Worm (Caenorhabditis elegans) whole organism, L1 larva: ENCODE data around the gene C05B5.5.
A peak's percentile ranks its signal among the peaks of the same experiment; 100 is the strongest.

ENCODE experiments used
- F16B12.6 ChIP-seq: fragments of 150-350 bp; optimal IDR thresholded peaks from 2 replicates; lab custom pipeline; 2014; ENCODE audit warnings: missing biosample characterization, missing genetic modification characterization
- aha-1 ChIP-seq: fragments of 150-350 bp; optimal IDR thresholded peaks from 2 replicates; lab custom pipeline; 2014; ENCODE audit warnings: missing biosample characterization, missing genetic modification characterization
- alr-1 ChIP-seq: fragments of 200-800 bp; sonication (Bioruptor generic); optimal IDR thresholded peaks from 2 replicates; lab custom pipeline; 2018; ENCODE audit warnings: borderline replicate concordance, mild to moderate bottlenecking, missing genetic modification characterization, missing compliant biosample characterization
- aly-2 ChIP-seq: fragments of 150-350 bp; optimal IDR thresholded peaks from 2 replicates; lab custom pipeline; 2014; ENCODE audit warnings: missing biosample characterization, missing genetic modification characterization
- ama-1 ChIP-seq: fragments of 150-350 bp; optimal IDR thresholded peaks from 2 replicates; lab custom pipeline; 2014
- ceh-63 ChIP-seq: fragments of 200-800 bp; sonication (Bioruptor generic); optimal IDR thresholded peaks from 2 replicates; lab custom pipeline; 2018; ENCODE audit warnings: mild to moderate bottlenecking, missing genetic modification characterization, missing compliant biosample characterization
- ceh-8 ChIP-seq: fragments of 200-800 bp; sonication (Bioruptor generic); optimal IDR thresholded peaks from 2 replicates; lab custom pipeline; 2018; ENCODE audit warnings: mild to moderate bottlenecking, missing genetic modification characterization, moderate library complexity, missing compliant biosample characterization
- ceh-82 ChIP-seq, 3 experiments: fragments of 150-350 bp in 1 of 3; sonication (generic microtip) in 2 of 3; optimal IDR thresholded peaks; 2 replicates each; lab custom pipeline; 2014 to 2017; ENCODE audit warnings: missing biosample characterization in 3 of 3, missing genetic modification characterization in 3 of 3
- ceh-88 ChIP-seq: fragments of 200-800 bp; sonication (Bioruptor generic); IDR thresholded peaks from 2 replicates; pipeline ENCODE4 v1.3.6; 2022; ENCODE audit warnings: missing genetic modification characterization, missing compliant biosample characterization
- ceh-90 ChIP-seq: sonication (generic microtip); optimal IDR thresholded peaks from 2 replicates; lab custom pipeline; 2016; ENCODE audit warnings: missing genetic modification characterization, missing compliant biosample characterization
- ces-1 ChIP-seq: fragments of 150-350 bp; optimal IDR thresholded peaks from 2 replicates; lab custom pipeline; 2014; ENCODE audit warnings: missing biosample characterization, missing genetic modification reagents, missing genetic modification characterization
- efl-1 ChIP-seq, 4 experiments: fragments of 150-350 bp; optimal IDR thresholded peaks in 3 of 4; peaks in 1 of 4; 1 replicate in 1 of 4; 2 replicates in 3 of 4; lab custom pipeline; 2014; ENCODE audit warnings: missing biosample characterization in 2 of 4, missing genetic modification characterization in 2 of 4, missing genetic modification reagents in 2 of 4
- efl-3 ChIP-seq: fragments of 200-800 bp; sonication (Bioruptor generic); optimal IDR thresholded peaks from 2 replicates; lab custom pipeline; 2018; ENCODE audit warnings: mild to moderate bottlenecking, missing genetic modification characterization, missing compliant biosample characterization
- elt-2 ChIP-seq: sonication (generic microtip); optimal IDR thresholded peaks from 2 replicates; lab custom pipeline; 2016; ENCODE audit warnings: missing genetic modification characterization, mild to moderate bottlenecking, inconsistent platforms, missing compliant biosample characterization, missing genetic modification reagents
- elt-3 ChIP-seq, 6 experiments: fragments of 150-350 bp in 1 of 6; sonication (generic microtip); optimal IDR thresholded peaks; 2 replicates each; lab custom pipeline; 2017 to 2018; ENCODE audit warnings: missing biosample characterization in 6 of 6, missing genetic modification characterization in 6 of 6, inconsistent platforms in 1 of 6
- fkh-4 ChIP-seq: sonication (generic microtip); optimal IDR thresholded peaks from 2 replicates; lab custom pipeline; 2016; ENCODE audit warnings: missing compliant biosample characterization, missing genetic modification characterization, borderline replicate concordance
- fkh-8 ChIP-seq: sonication (generic microtip); optimal IDR thresholded peaks from 2 replicates; lab custom pipeline; 2016; ENCODE audit warnings: mild to moderate bottlenecking, missing genetic modification characterization, missing compliant biosample characterization
- grh-1 ChIP-seq: fragments of 200-800 bp; sonication (Bioruptor generic); IDR thresholded peaks from 2 replicates; pipeline ENCODE4 v1.3.6; 2022; ENCODE audit warnings: missing genetic modification reagents, missing genetic modification characterization, missing compliant biosample characterization
- hlh-17 ChIP-seq: fragments of 200-800 bp; sonication (Bioruptor generic); optimal IDR thresholded peaks from 2 replicates; lab custom pipeline; 2018; ENCODE audit warnings: missing genetic modification characterization, mild to moderate bottlenecking, missing compliant biosample characterization, moderate library complexity, borderline replicate concordance
- irx-1 ChIP-seq: sonication (generic microtip); optimal IDR thresholded peaks from 2 replicates; lab custom pipeline; 2016; ENCODE audit warnings: missing genetic modification characterization, missing compliant biosample characterization
- isw-1 ChIP-seq: fragments of 200-800 bp; sonication (Bioruptor generic); IDR thresholded peaks from 2 replicates; pipeline ENCODE4 v1.3.6; 2022; ENCODE audit warnings: missing genetic modification characterization, missing compliant biosample characterization
- jun-1 ChIP-seq: fragments of 150-350 bp; optimal IDR thresholded peaks from 2 replicates; lab custom pipeline; 2014; ENCODE audit warnings: missing biosample characterization, missing genetic modification reagents, missing genetic modification characterization
- lin-13 ChIP-seq: fragments of 150-350 bp; optimal IDR thresholded peaks from 2 replicates; lab custom pipeline; 2014; ENCODE audit warnings: missing biosample characterization, missing genetic modification reagents, missing genetic modification characterization
- lin-14 ChIP-seq: fragments of 200-800 bp; sonication (Bioruptor generic); optimal IDR thresholded peaks from 2 replicates; lab custom pipeline; 2018; ENCODE audit warnings: mild to moderate bottlenecking, missing genetic modification characterization, moderate library complexity, missing compliant biosample characterization
- lin-35 ChIP-seq, 2 experiments: fragments of 150-350 bp; optimal IDR thresholded peaks; 2 replicates each; lab custom pipeline; 2014; ENCODE audit warnings: missing biosample characterization in 2 of 2, missing genetic modification characterization in 2 of 2, missing genetic modification reagents in 2 of 2
- lin-39 ChIP-seq: fragments of 150-350 bp; optimal IDR thresholded peaks from 2 replicates; lab custom pipeline; 2014; ENCODE audit warnings: missing biosample characterization, missing genetic modification reagents, missing genetic modification characterization
- lir-3 ChIP-seq: sonication (generic microtip); optimal IDR thresholded peaks from 2 replicates; lab custom pipeline; 2016; ENCODE audit warnings: mild to moderate bottlenecking, missing genetic modification characterization, moderate library complexity, missing compliant biosample characterization; ENCODE audit not compliant: poor library complexity
- lsy-2 ChIP-seq, 2 experiments: fragments of 150-350 bp; optimal IDR thresholded peaks; 2 replicates each; lab custom pipeline; 2014; ENCODE audit warnings: missing biosample characterization in 2 of 2, missing genetic modification characterization in 2 of 2
- mdl-1 ChIP-seq, 2 experiments: fragments of 150-350 bp; optimal IDR thresholded peaks; 2 replicates each; lab custom pipeline; 2014 to 2017; ENCODE audit warnings: missing biosample characterization in 2 of 2, missing genetic modification characterization in 2 of 2, inconsistent platforms in 1 of 2
- mef-2 ChIP-seq: fragments of 150-350 bp; optimal IDR thresholded peaks from 2 replicates; lab custom pipeline; 2014; ENCODE audit warnings: missing biosample characterization, missing genetic modification characterization
- mep-1 ChIP-seq: fragments of 150-350 bp; optimal IDR thresholded peaks from 2 replicates; lab custom pipeline; 2014; ENCODE audit warnings: missing biosample characterization, missing genetic modification characterization
- nhr-11 ChIP-seq: fragments of 150-350 bp; optimal IDR thresholded peaks from 2 replicates; lab custom pipeline; 2014; ENCODE audit warnings: missing biosample characterization, missing genetic modification characterization
- nhr-12 ChIP-seq: sonication (generic microtip); optimal IDR thresholded peaks from 2 replicates; lab custom pipeline; 2017; ENCODE audit warnings: missing biosample characterization, missing genetic modification characterization
- nhr-19 ChIP-seq: fragments of 200-800 bp; sonication (Bioruptor generic); conservative IDR thresholded peaks from 2 replicates; pipeline ENCODE4 v1.3.6; 2022; ENCODE audit warnings: missing genetic modification characterization, missing compliant biosample characterization
- nhr-20 ChIP-seq: sonication (generic microtip); optimal IDR thresholded peaks from 2 replicates; lab custom pipeline; 2016; ENCODE audit warnings: mild to moderate bottlenecking, missing genetic modification characterization, missing compliant biosample characterization
- nhr-47 ChIP-seq: sonication (generic microtip); optimal IDR thresholded peaks from 2 replicates; lab custom pipeline; 2016; ENCODE audit warnings: mild to moderate bottlenecking, missing genetic modification characterization, moderate library complexity, missing compliant biosample characterization
- nhr-71 ChIP-seq: sonication (generic microtip); optimal IDR thresholded peaks from 2 replicates; lab custom pipeline; 2016; ENCODE audit warnings: mild to moderate bottlenecking, missing genetic modification characterization, moderate library complexity, missing compliant biosample characterization
- nhr-76 ChIP-seq: sonication (generic microtip); optimal IDR thresholded peaks from 2 replicates; lab custom pipeline; 2017; ENCODE audit warnings: missing biosample characterization, missing genetic modification characterization
- nhr-77 ChIP-seq: fragments of 150-350 bp; optimal IDR thresholded peaks from 2 replicates; lab custom pipeline; 2014; ENCODE audit warnings: missing biosample characterization, missing genetic modification characterization
- nhr-85 ChIP-seq: sonication (generic microtip); peaks from one replicate; lab custom pipeline; 2016; ENCODE audit warnings: missing genetic modification characterization, inconsistent platforms, missing compliant biosample characterization
- snpc-4 ChIP-seq: fragments of 150-350 bp; optimal IDR thresholded peaks from 2 replicates; lab custom pipeline; 2014; ENCODE audit warnings: missing biosample characterization, missing genetic modification characterization
- snu-23 ChIP-seq: sonication (generic microtip); optimal IDR thresholded peaks from 2 replicates; lab custom pipeline; 2016; ENCODE audit warnings: missing genetic modification characterization, missing compliant biosample characterization
- unc-130 ChIP-seq: fragments of 150-350 bp; optimal IDR thresholded peaks from 2 replicates; lab custom pipeline; 2017; ENCODE audit warnings: missing biosample characterization, missing genetic modification characterization, inconsistent platforms
- unc-30 ChIP-seq: sonication (generic microtip); optimal IDR thresholded peaks from 2 replicates; lab custom pipeline; 2017; ENCODE audit warnings: missing biosample characterization, missing genetic modification characterization
- unc-62 ChIP-seq: fragments of 150-350 bp; optimal IDR thresholded peaks from 2 replicates; lab custom pipeline; 2014; ENCODE audit warnings: missing biosample characterization, missing genetic modification reagents, missing genetic modification characterization
- unc-86 ChIP-seq: sonication (generic microtip); optimal IDR thresholded peaks from 2 replicates; lab custom pipeline; 2016; ENCODE audit warnings: missing genetic modification characterization, missing compliant biosample characterization
- vab-15 ChIP-seq: sonication (generic microtip); optimal IDR thresholded peaks from 2 replicates; lab custom pipeline; 2017; ENCODE audit warnings: missing genotype, mild to moderate bottlenecking, missing genetic modification characterization, missing compliant biosample characterization
- xbp-1 ChIP-seq: sonication (generic microtip); optimal IDR thresholded peaks from 2 replicates; lab custom pipeline; 2016; ENCODE audit warnings: missing genetic modification characterization, missing compliant biosample characterization
- ztf-4 ChIP-seq: fragments of 150-350 bp; optimal IDR thresholded peaks from 2 replicates; lab custom pipeline; 2014; ENCODE audit warnings: missing biosample characterization, missing genetic modification characterization

The C05B5.5 gene

ce11 chrIII:10004213-10004612, 3.1 kb downstream of the C05B5.5 start, which contains the start of gene C05B5.11:
Gene C05B5.11 (plus strand): TSS chrIII:10004513.
- TF ChIP-seq irx-1 (tag; lab: Kevin White, UChicago) (no peak), aha-1 (no peak), ceh-82 (tag; optimal IDR thresholded peaks at IDR 0.05; lab: Kevin White, UChicago) (no peak), ceh-63 (GFP tag; lab: Kevin White, UChicago) (no peak), nhr-47 (tag; lab: Kevin White, UChicago) (no peak), nhr-20 (tag; lab: Kevin White, UChicago) (no peak), fkh-4 (tag; lab: Kevin White, UChicago) (no peak)

ce11 chrIII:10006734-10007348, 5.7 kb downstream of the C05B5.5 start, which contains the start of gene C05B5.8:
Gene C05B5.8 (minus strand): TSS chrIII:10006784.
- TF ChIP-seq ces-1 (GFP tag; lab: Kevin White, UChicago): no peak
- TF ChIP-seq nhr-71 (tag; lab: Kevin White, UChicago): peak; percentile 73
- TF ChIP-seq mdl-1 (tag; optimal IDR thresholded peaks at IDR 0.05; lab: Kevin White, UChicago): no peak
- TF ChIP-seq unc-62 (GFP tag; lab: Kevin White, UChicago): no peak
- no peak for TF ChIP-seq alr-1 (tag; lab: Kevin White, UChicago)
- no peak for TF ChIP-seq ztf-4
- TF ChIP-seq mep-1: peak; percentile 13
- TF ChIP-seq nhr-85 (tag; lab: Kevin White, UChicago): peak; percentile 97
- TF ChIP-seq fkh-4 (tag; lab: Kevin White, UChicago): no peak
- TF ChIP-seq efl-3: no peak
- no peak for TF ChIP-seq unc-86
- peak; percentile 71 for TF ChIP-seq nhr-20 (tag; lab: Kevin White, UChicago)
- TF ChIP-seq F16B12.6 (tag; lab: Kevin White, UChicago): no peak
- no peak for TF ChIP-seq aly-2 (tag; lab: Kevin White, UChicago)
- TF ChIP-seq unc-30 (tag; lab: Kevin White, UChicago): no peak
- peak; percentile 97 for TF ChIP-seq grh-1 (GFP tag; lab: Robert Waterston, UW)
- no peak for TF ChIP-seq nhr-76
- TF ChIP-seq elt-2: no peak
- TF ChIP-seq ceh-88 (GFP tag; lab: Robert Waterston, UW): no peak
- no peak for TF ChIP-seq fkh-8 (tag; lab: Kevin White, UChicago)
- no peak for TF ChIP-seq nhr-47 (tag; lab: Kevin White, UChicago)
- no peak for TF ChIP-seq ama-1
- no peak for TF ChIP-seq snpc-4
- peak in 3 of 6 experiments; percentile 31 to 58 (median 39) for TF ChIP-seq elt-3 (tag; optimal IDR thresholded peaks at IDR 0.05; lab: Kevin White, UChicago)
- TF ChIP-seq ceh-90 (tag; lab: Kevin White, UChicago): no peak
- no peak for TF ChIP-seq isw-1 (GFP tag; lab: Robert Waterston, UW)
- TF ChIP-seq unc-130 (tag; lab: Kevin White, UChicago): no peak
- no peak for TF ChIP-seq lin-39 (tag; lab: Kevin White, UChicago)
- TF ChIP-seq lin-35 (GFP tag; optimal IDR thresholded peaks at IDR 0.05; lab: Kevin White, UChicago): peak in 1 of 2 experiments; percentile 31
- TF ChIP-seq irx-1 (tag; lab: Kevin White, UChicago): no peak
- peak in 1 of 2 experiments; percentile 28 for TF ChIP-seq efl-1 (optimal IDR thresholded peaks at IDR 0.05; lab: Kevin White, UChicago)
- TF ChIP-seq efl-1 (GFP tag; optimal IDR thresholded peaks at IDR 0.05 in 1 of 2; lab: Kevin White, UChicago): peak in 1 of 2 experiments; percentile 59
- TF ChIP-seq lsy-2 (tag; optimal IDR thresholded peaks at IDR 0.05; lab: Kevin White, UChicago): peak; percentile 12 to 53
- TF ChIP-seq ceh-63 (GFP tag; lab: Kevin White, UChicago): no peak
- TF ChIP-seq nhr-19 (GFP tag; lab: Robert Waterston, UW): peak; percentile 44
- peak; percentile 20 for TF ChIP-seq lir-3 (tag; lab: Kevin White, UChicago)
- TF ChIP-seq lin-14: peak; percentile 86
- TF ChIP-seq vab-15 (tag; lab: Kevin White, UChicago): peak; percentile 49
- no peak for TF ChIP-seq nhr-12
- peak; percentile 74 for TF ChIP-seq snu-23 (GFP tag; lab: Kevin White, UChicago)
- TF ChIP-seq xbp-1 (tag; lab: Kevin White, UChicago): no peak
- TF ChIP-seq nhr-11 (tag; lab: Kevin White, UChicago): no peak
- TF ChIP-seq ceh-8 (GFP tag; lab: Kevin White, UChicago): no peak
- TF ChIP-seq lin-13 (GFP tag; lab: Kevin White, UChicago): no peak
- TF ChIP-seq mef-2 (tag; lab: Kevin White, UChicago): no peak
- no peak for TF ChIP-seq nhr-77 (tag; lab: Kevin White, UChicago)
- no peak for TF ChIP-seq hlh-17 (GFP tag; lab: Kevin White, UChicago)
- no peak for TF ChIP-seq jun-1 (tag; lab: Kevin White, UChicago)
